Worm (Caenorhabditis elegans) whole organism, early embryonic: Measurements from ENCODE around the gene cnc-6.

Experiments
- B0310.2 ChIP-seq: sonication (generic microtip); optimal IDR thresholded peaks from 2 replicates; lab custom pipeline; 2016; ENCODE audit warnings: mild to moderate bottlenecking, missing genetic modification characterization, missing compliant biosample characterization
- F13C5.2 ChIP-seq: sonication (generic microtip); optimal IDR thresholded peaks from 2 replicates; lab custom pipeline; 2017; ENCODE audit warnings: mild to moderate bottlenecking, missing genetic modification characterization, inconsistent platforms, missing compliant biosample characterization
- ama-1 ChIP-seq: fragments of 150-350 bp; optimal IDR thresholded peaks from 2 replicates; lab custom pipeline; 2014
- ceh-13 ChIP-seq: fragments of 200-800 bp; sonication (Bioruptor generic); optimal IDR thresholded peaks from 2 replicates; lab custom pipeline; 2018; ENCODE audit warnings: mild to moderate bottlenecking, missing genetic modification characterization, missing compliant biosample characterization
- ceh-36 ChIP-seq: sonication (generic microtip); optimal IDR thresholded peaks from 2 replicates; lab custom pipeline; 2016; ENCODE audit warnings: missing genetic modification characterization, inconsistent platforms, missing compliant biosample characterization
- ets-7 ChIP-seq: sonication (generic microtip); optimal IDR thresholded peaks from 2 replicates; lab custom pipeline; 2016; ENCODE audit warnings: missing genotype, missing genetic modification characterization, missing compliant biosample characterization
- flt-1 ChIP-seq: fragments of 200-800 bp; sonication (Bioruptor generic); IDR thresholded peaks from 2 replicates; pipeline ENCODE4 v1.3.6; 2022; ENCODE audit warnings: missing genetic modification characterization, missing compliant biosample characterization
- hmbx-1 ChIP-seq: sonication (generic microtip); optimal IDR thresholded peaks from 2 replicates; lab custom pipeline; 2016; ENCODE audit warnings: mild to moderate bottlenecking, missing genetic modification characterization, missing compliant biosample characterization
- hmg-4 ChIP-seq: fragments of 200-800 bp; sonication (Bioruptor generic); optimal IDR thresholded peaks from 2 replicates; lab custom pipeline; 2018; ENCODE audit warnings: mild to moderate bottlenecking, missing genetic modification characterization, missing compliant biosample characterization
- hnd-1 ChIP-seq: sonication (generic microtip); optimal IDR thresholded peaks from 2 replicates; lab custom pipeline; 2016; ENCODE audit warnings: missing genetic modification characterization, missing compliant biosample characterization
- pes-1 ChIP-seq: fragments of 200-800 bp; sonication (Bioruptor generic); IDR thresholded peaks from 2 replicates; pipeline ENCODE4 v1.3.6; 2022; ENCODE audit warnings: missing genetic modification reagents, missing genetic modification characterization, missing compliant biosample characterization
- scrt-1 ChIP-seq: fragments of 200-800 bp; sonication (Bioruptor generic); IDR thresholded peaks from 2 replicates; pipeline ENCODE4 v1.3.6; 2022; ENCODE audit warnings: missing genetic modification characterization, missing compliant biosample characterization
- sea-1 ChIP-seq: fragments of 200-800 bp; sonication (Bioruptor generic); conservative IDR thresholded peaks from 2 replicates; pipeline ENCODE4 v1.3.6; 2022; ENCODE audit warnings: missing genetic modification characterization, missing compliant biosample characterization
- tbx-11 ChIP-seq: fragments of 200-800 bp; sonication (Bioruptor generic); IDR thresholded peaks from 2 replicates; pipeline ENCODE4 v1.3.6; 2022; ENCODE audit warnings: missing genetic modification characterization, missing compliant biosample characterization
- tbx-37 ChIP-seq: fragments of 200-800 bp; sonication (Bioruptor generic); conservative IDR thresholded peaks from 2 replicates; pipeline ENCODE4 v1.3.6; 2022; ENCODE audit warnings: missing genetic modification reagents, missing genetic modification characterization, missing compliant biosample characterization
- tra-4 ChIP-seq: sonication (generic microtip); optimal IDR thresholded peaks from 2 replicates; lab custom pipeline; 2017; ENCODE audit warnings: missing genetic modification characterization, missing compliant biosample characterization

The cnc-6 gene

DNA sequence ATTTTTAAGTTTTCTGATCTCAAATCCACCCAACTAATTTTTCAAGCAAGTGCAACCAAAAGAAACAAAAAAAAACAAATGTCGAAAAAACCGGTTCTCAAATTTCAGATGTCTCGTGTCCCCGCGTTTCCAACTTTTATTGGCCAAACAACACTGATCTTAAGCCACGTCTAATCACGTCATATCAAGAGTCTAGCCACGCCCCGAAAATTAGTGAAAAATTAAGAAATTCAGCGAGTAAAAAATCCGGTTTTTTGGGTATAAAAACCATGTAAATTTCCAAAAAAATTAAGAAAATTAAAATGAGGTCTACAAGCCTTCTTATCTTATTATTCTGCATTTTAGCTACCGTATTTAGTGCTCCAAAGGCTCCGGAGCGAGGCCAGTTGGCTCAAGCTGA, at the start of gene cnc-6:
TSS of gene cnc-6 (plus strand) at position 301 of the 400 bp plus-strand sequence.
- TF ChIP-seq ceh-13 (GFP tag; lab: Kevin White, UChicago) (no peak), tbx-11 (GFP tag; lab: Robert Waterston, UW) (no peak), pes-1 (GFP tag; lab: Robert Waterston, UW) (no peak), scrt-1 (no peak), ceh-36 (tag; lab: Kevin White, UChicago) (no peak)

DNA sequence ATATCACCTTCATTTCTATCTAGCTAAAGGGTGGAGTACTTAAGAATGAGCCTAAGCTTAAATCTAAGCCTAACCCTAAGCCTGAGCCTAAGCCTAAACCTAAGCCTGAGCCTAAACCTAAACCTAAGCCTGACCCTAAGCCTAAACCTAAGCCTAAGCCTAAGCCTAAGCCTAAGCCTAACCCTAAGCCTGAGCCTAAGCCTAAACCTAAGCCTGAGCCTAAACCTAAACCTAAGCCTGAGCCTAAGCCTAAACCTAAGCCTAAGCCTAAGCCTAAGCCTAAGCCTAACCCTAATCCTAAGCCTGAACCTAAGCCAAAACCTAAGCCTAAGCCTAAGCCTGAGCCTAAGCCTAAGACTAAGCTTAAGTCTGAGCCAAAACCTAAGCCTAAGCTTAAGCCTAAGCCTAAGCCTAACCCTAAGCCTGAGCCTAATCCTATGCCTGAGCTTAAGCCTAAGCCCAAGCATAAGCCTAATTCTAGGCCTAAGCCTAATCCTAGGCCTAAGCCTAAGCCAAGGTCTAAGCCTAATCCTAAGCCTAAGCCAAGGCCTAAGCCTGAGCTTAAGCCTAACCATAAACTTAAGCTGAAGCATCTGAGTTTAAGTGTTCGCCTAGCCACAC, 49.2 kb upstream of the cnc-6 start:
- TF ChIP-seq tbx-11 (GFP tag; lab: Robert Waterston, UW) (no peak), ceh-36 (tag; lab: Kevin White, UChicago) (peak; percentile 94)

DNA sequence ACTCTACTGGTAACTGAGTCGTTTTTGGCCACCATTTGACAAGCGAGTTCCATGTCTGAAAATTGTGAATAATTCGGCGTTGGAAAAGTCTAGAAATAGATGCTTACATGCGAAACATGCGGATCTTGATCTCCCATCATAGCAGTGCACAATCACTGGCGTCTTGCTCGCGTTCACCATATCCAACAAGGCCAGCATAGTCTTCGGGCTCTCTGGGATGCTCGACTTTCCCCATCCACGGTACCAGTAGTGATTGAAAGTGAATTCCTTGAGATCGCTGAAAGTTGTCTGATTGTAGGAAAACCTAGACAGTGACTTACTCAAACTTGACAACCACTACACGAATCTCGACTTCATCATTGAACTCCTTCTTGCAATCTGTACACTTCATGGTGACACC, 45.5 kb upstream of the cnc-6 start:
- TF ChIP-seq pes-1 (GFP tag; lab: Robert Waterston, UW) (no peak), scrt-1 (no peak), tbx-11 (GFP tag; lab: Robert Waterston, UW) (no peak), tra-4 (no peak), ceh-13 (GFP tag; lab: Kevin White, UChicago) (no peak), ceh-36 (tag; lab: Kevin White, UChicago) (no peak), hmbx-1 (tag; lab: Kevin White, UChicago) (no peak), ama-1 (lab: Kevin White, UChicago) (no peak), tbx-37 (no peak), B0310.2 (tag; lab: Kevin White, UChicago) (no peak)

- TF ChIP-seq tbx-37 (no peak), ama-1 (lab: Kevin White, UChicago) (no peak), hnd-1 (tag; lab: Kevin White, UChicago) (no peak), ets-7 (tag; lab: Kevin White, UChicago) (no peak), F13C5.2 (no peak), ceh-36 (tag; lab: Kevin White, UChicago) (peak; percentile 90)
Observed at ce11 chrIII:1718800-1719199, 44.5 kb upstream of the cnc-6 start.

DNA sequence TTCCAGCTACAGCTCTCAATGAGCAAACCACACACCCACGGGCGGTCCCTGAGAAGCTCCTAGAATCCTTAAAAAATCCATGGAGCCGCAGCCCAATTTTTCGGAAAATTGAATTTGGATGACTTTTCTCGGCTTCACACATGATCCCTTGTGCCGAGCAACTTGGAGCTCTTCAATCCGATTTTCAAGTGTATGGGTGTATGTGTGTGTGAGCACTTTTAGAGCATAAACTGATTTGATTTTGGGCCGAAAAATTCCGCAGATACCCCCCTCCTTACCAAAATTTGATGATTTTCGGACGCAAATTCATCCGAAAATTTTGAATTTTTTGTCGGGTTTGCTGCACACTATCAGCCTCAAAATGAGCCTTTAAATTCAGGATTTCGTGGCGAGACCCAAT, 31.5 kb upstream of the cnc-6 start:
- TF ChIP-seq ets-7 (tag; lab: Kevin White, UChicago), result no peak
- TF ChIP-seq pes-1 (GFP tag; lab: Robert Waterston, UW), result no peak

ce11 chrIII:1733001-1733400, 30.3 kb upstream of the cnc-6 start, which contains the start of gene ser-4:
Gene ser-4, minus strand, starts transcription at chrIII:1733101.
- TF ChIP-seq pes-1 (GFP tag; lab: Robert Waterston, UW) (no peak), hmg-4 (GFP tag; lab: Kevin White, UChicago) (no peak), hnd-1 (tag; lab: Kevin White, UChicago) (no peak), tbx-37 (no peak), ama-1 (lab: Kevin White, UChicago) (no peak), F13C5.2 (no peak), hmbx-1 (tag; lab: Kevin White, UChicago) (no peak), ets-7 (tag; lab: Kevin White, UChicago) (no peak)

- TF ChIP-seq F13C5.2, result no peak
- TF ChIP-seq pes-1 (GFP tag; lab: Robert Waterston, UW), result no peak
- no peak for TF ChIP-seq sea-1
- no peak for TF ChIP-seq hmbx-1 (tag; lab: Kevin White, UChicago)
- no peak for TF ChIP-seq tbx-11 (GFP tag; lab: Robert Waterston, UW)
- no peak for TF ChIP-seq hmg-4 (GFP tag; lab: Kevin White, UChicago)
- no peak for TF ChIP-seq ceh-36 (tag; lab: Kevin White, UChicago)
Observed at ce11 chrIII:1733412-1733811, 29.9 kb upstream of the cnc-6 start.

- no peak for TF ChIP-seq B0310.2 (tag; lab: Kevin White, UChicago)
- TF ChIP-seq ceh-13 (GFP tag; lab: Kevin White, UChicago), result no peak
- TF ChIP-seq sea-1, result no peak
- TF ChIP-seq tbx-37, result no peak
- no peak for TF ChIP-seq hmbx-1 (tag; lab: Kevin White, UChicago)
- no peak for TF ChIP-seq flt-1
- TF ChIP-seq hmg-4 (GFP tag; lab: Kevin White, UChicago), result no peak
- TF ChIP-seq ama-1 (lab: Kevin White, UChicago), result no peak
- no peak for TF ChIP-seq ets-7 (tag; lab: Kevin White, UChicago)
Observed at ce11 chrIII:1743081-1743480, 20.2 kb upstream of the cnc-6 start.

ce11 chrIII:1743488-1744020, 19.8 kb upstream of the cnc-6 start:
- TF ChIP-seq F13C5.2 (no peak), ceh-36 (tag; lab: Kevin White, UChicago) (no peak), scrt-1 (no peak), ama-1 (lab: Kevin White, UChicago) (no peak)
